Worm (Caenorhabditis elegans) whole organism, L4 larva: ENCODE measurements around the gene F56C3.7.

Experiments
- F49E8.2 ChIP-seq: sonication (generic microtip); optimal IDR thresholded peaks from 2 replicates; lab custom pipeline; 2016; ENCODE audit warnings: missing compliant biosample characterization, mild to moderate bottlenecking, missing genetic modification characterization, borderline replicate concordance
- Y5F2A.4 ChIP-seq: fragments of 200-800 bp; sonication (Bioruptor generic); optimal IDR thresholded peaks from 2 replicates; lab custom pipeline; 2018; ENCODE audit warnings: mild to moderate bottlenecking, missing genetic modification characterization, missing compliant biosample characterization
- ama-1 ChIP-seq: fragments of 150-350 bp; optimal IDR thresholded peaks from 2 replicates; lab custom pipeline; 2014; ENCODE audit warnings: inconsistent platforms, mixed read lengths
- daf-12 ChIP-seq: fragments of 150-350 bp; optimal IDR thresholded peaks from 2 replicates; lab custom pipeline; 2014; ENCODE audit warnings: missing biosample characterization, missing genetic modification reagents, missing genetic modification characterization
- lim-7 ChIP-seq: fragments of 200-800 bp; sonication (Bioruptor generic); IDR thresholded peaks from 2 replicates; pipeline ENCODE4 v1.3.6; 2022; ENCODE audit warnings: missing genetic modification characterization, missing compliant biosample characterization
- lin-13 ChIP-seq: fragments of 150-350 bp; optimal IDR thresholded peaks from 2 replicates; lab custom pipeline; 2014; ENCODE audit warnings: missing biosample characterization, missing genetic modification reagents, missing genetic modification characterization
- lin-29 ChIP-seq: fragments of 200-800 bp; sonication (Bioruptor generic); IDR thresholded peaks from 2 replicates; pipeline ENCODE4 v1.3.6; 2022; ENCODE audit warnings: missing genetic modification reagents, missing genetic modification characterization, missing compliant biosample characterization
- nhr-77 ChIP-seq: fragments of 150-350 bp; optimal IDR thresholded peaks from 2 replicates; lab custom pipeline; 2014; ENCODE audit warnings: missing biosample characterization, missing genetic modification characterization
- rbr-2 ChIP-seq: sonication (generic microtip); optimal IDR thresholded peaks from 2 replicates; lab custom pipeline; 2016; ENCODE audit warnings: missing genotype, missing genetic modification characterization, missing compliant biosample characterization
- snpc-4 ChIP-seq: fragments of 150-350 bp; optimal IDR thresholded peaks from 2 replicates; lab custom pipeline; 2014; ENCODE audit warnings: missing biosample characterization, missing genetic modification characterization

ce11 chrX:1389382-1389983, 18.9 kb upstream of the F56C3.7 start:
- TF ChIP-seq lim-7 (GFP tag; lab: Robert Waterston, UW) (no peak), snpc-4 (tag; lab: Kevin White, UChicago) (no peak), Y5F2A.4 (GFP tag; lab: Kevin White, UChicago) (peak; percentile 61), nhr-77 (tag; lab: Kevin White, UChicago) (peak; percentile 99), rbr-2 (tag; lab: Kevin White, UChicago) (peak; percentile 97), ama-1 (lab: Kevin White, UChicago) (no peak), daf-12 (tag; lab: Kevin White, UChicago) (no peak), F49E8.2 (tag; lab: Kevin White, UChicago) (no peak), lin-13 (GFP tag; lab: Kevin White, UChicago) (peak; percentile 95), lin-29 (GFP tag; lab: Robert Waterston, UW) (peak; percentile 61; the same call in 1 of the 2 replicates)
